Fruit fly (Drosophila melanogaster) whole organism, pupa: ENCODE data around the gene CG32373.

Experiments used
- CG10348 ChIP-seq: fragments of 200-800 bp; sonication (Bioruptor generic); IDR thresholded peaks from 2 replicates; pipeline ENCODE4 v1.3.6; 2022; ENCODE audit warnings: missing biosample characterization, missing genetic modification characterization
- CG12605 ChIP-seq: fragments of 200-800 bp; sonication (Bioruptor generic); IDR thresholded peaks from 2 replicates; pipeline ENCODE4 v1.3.6; 2022; ENCODE audit warnings: missing biosample characterization, missing genetic modification characterization
- CG13204 ChIP-seq: fragments of 200-800 bp; sonication (Bioruptor generic); optimal IDR thresholded peaks from 2 replicates; lab custom pipeline; 2018; ENCODE audit warnings: missing biosample characterization, mild to moderate bottlenecking, missing genetic modification characterization, moderate library complexity
- CG14655 ChIP-seq: fragments of 200-800 bp; sonication (Bioruptor generic); optimal IDR thresholded peaks from 3 replicates; lab custom pipeline; 2017; ENCODE audit warnings: mild to moderate bottlenecking, missing biosample characterization, missing genetic modification reagents, missing genetic modification characterization
- CG15710 ChIP-seq: fragments of 200-800 bp; sonication (Bioruptor generic); optimal IDR thresholded peaks from 2 replicates; lab custom pipeline; 2018; ENCODE audit warnings: missing biosample characterization, mild to moderate bottlenecking, missing genetic modification characterization, moderate library complexity
- CG17806 ChIP-seq: fragments of 200-800 bp; sonication (Bioruptor generic); optimal IDR thresholded peaks from 2 replicates; lab custom pipeline; 2018; ENCODE audit warnings: missing biosample characterization, mild to moderate bottlenecking, missing genetic modification characterization, moderate library complexity
- CG32121 ChIP-seq: fragments of 200-800 bp; sonication (Bioruptor generic); IDR thresholded peaks from 2 replicates; pipeline ENCODE4 v1.3.6; 2022; ENCODE audit warnings: missing biosample characterization, missing genetic modification characterization
- CG34367 ChIP-seq: fragments of 200-800 bp; sonication (Bioruptor generic); optimal IDR thresholded peaks from 2 replicates; lab custom pipeline; 2018; ENCODE audit warnings: missing biosample characterization, mild to moderate bottlenecking, missing genetic modification characterization
- CG4496 ChIP-seq: fragments of 200-800 bp; sonication (Bioruptor generic); IDR thresholded peaks from 3 replicates; pipeline ENCODE4 v1.3.6; 2022; ENCODE audit warnings: missing biosample characterization, missing genetic modification characterization
- CG8159 ChIP-seq: fragments of 200-800 bp; sonication (Bioruptor generic); optimal IDR thresholded peaks from 3 replicates; lab custom pipeline; 2018; ENCODE audit warnings: missing biosample characterization, mild to moderate bottlenecking, missing genetic modification characterization, moderate library complexity
- CG8301 ChIP-seq: fragments of 200-800 bp; sonication (Bioruptor generic); optimal IDR thresholded peaks from 2 replicates; lab custom pipeline; 2018; ENCODE audit warnings: missing biosample characterization, mild to moderate bottlenecking, missing genetic modification characterization
- CG9948 ChIP-seq: fragments of 200-800 bp; sonication (Bioruptor generic); optimal IDR thresholded peaks from 2 replicates; lab custom pipeline; 2018; ENCODE audit warnings: missing biosample characterization, mild to moderate bottlenecking, missing genetic modification characterization, moderate library complexity
- D1 ChIP-seq: fragments of 200-800 bp; sonication (Bioruptor generic); optimal IDR thresholded peaks from 2 replicates; lab custom pipeline; 2018; ENCODE audit warnings: missing biosample characterization, mild to moderate bottlenecking, missing genetic modification characterization, moderate library complexity
- EcR ChIP-seq: fragments of 200-800 bp; sonication (Bioruptor generic); optimal IDR thresholded peaks from 3 replicates; lab custom pipeline; 2019; ENCODE audit warnings: missing biosample characterization, missing genetic modification characterization, mild to moderate bottlenecking, moderate library complexity, missing genetic modification reagents
- Ets98B ChIP-seq: fragments of 200-800 bp; sonication (Bioruptor generic); IDR thresholded peaks from 2 replicates; pipeline ENCODE4 v1.3.6; 2022; ENCODE audit warnings: missing biosample characterization, missing genetic modification characterization
- Pif1A ChIP-seq: fragments of 200-800 bp; sonication (Bioruptor generic); optimal IDR thresholded peaks from 3 replicates; lab custom pipeline; 2016; ENCODE audit warnings: missing biosample characterization, missing genetic modification characterization
- Pif1B ChIP-seq: fragments of 200-800 bp; sonication (Bioruptor generic); optimal IDR thresholded peaks from 3 replicates; lab custom pipeline; 2016; ENCODE audit warnings: missing biosample characterization, missing genetic modification characterization
- Snoo ChIP-seq: fragments of 200-800 bp; sonication (Bioruptor generic); optimal IDR thresholded peaks from 3 replicates; lab custom pipeline; 2017; ENCODE audit warnings: missing biosample characterization, mild to moderate bottlenecking, missing genetic modification characterization, inconsistent platforms
- fd96Ca ChIP-seq: fragments of 200-800 bp; sonication (Bioruptor generic); IDR thresholded peaks from 3 replicates; pipeline ENCODE4 v1.3.6; 2022; ENCODE audit warnings: missing biosample characterization, missing genetic modification characterization
- gl ChIP-seq: fragments of 200-800 bp; sonication (Bioruptor generic); optimal IDR thresholded peaks from 2 replicates; lab custom pipeline; 2018; ENCODE audit warnings: missing biosample characterization, mild to moderate bottlenecking, missing genetic modification characterization
- rn ChIP-seq: fragments of 200-800 bp; sonication (Bioruptor generic); IDR thresholded peaks from 2 replicates; pipeline ENCODE4 v1.3.6; 2022; ENCODE audit warnings: missing biosample characterization, missing genetic modification characterization

Gene CG32373

DNA sequence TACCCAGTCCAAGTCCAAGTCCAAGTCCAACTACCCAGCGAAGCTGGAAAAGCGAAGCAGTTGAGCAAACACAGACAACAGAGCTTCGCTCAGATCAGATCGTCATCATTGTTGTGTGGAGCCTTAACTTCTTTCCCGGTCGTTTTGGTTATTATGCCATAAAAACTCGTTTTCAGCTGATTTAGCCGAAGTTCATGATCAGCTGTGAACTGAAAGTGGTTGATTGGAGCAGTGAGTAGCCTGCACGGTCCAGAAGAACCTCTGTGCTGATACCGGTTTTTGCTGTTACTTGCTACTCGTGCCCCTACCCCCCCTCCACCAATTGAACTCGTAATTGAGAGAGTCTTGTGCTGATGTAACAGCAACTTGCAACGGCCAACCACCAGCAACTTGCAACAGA is 39.8 kb upstream of the CG32373 start:
- no peak for TF ChIP-seq CG12605 (GFP tag; lab: Robert Waterston, UW)
- TF ChIP-seq EcR: peak; percentile 75
- no peak for TF ChIP-seq Pif1A
- no peak for TF ChIP-seq CG13204 (GFP tag; lab: Kevin White, UChicago)
- no peak for TF ChIP-seq fd96Ca
- no peak for TF ChIP-seq Pif1B (GFP tag; lab: Kevin White, UChicago)
- TF ChIP-seq CG15710 (tag; lab: Kevin White, UChicago): no peak
- TF ChIP-seq D1 (tag; lab: Kevin White, UChicago): no peak
- TF ChIP-seq, all 21 proteins: peak for 1

- TF ChIP-seq CG4496 (GFP tag; lab: Robert Waterston, UW) (peak; percentile 88), CG8159 (tag; lab: Kevin White, UChicago) (peak; percentile 54), fd96Ca (peak; percentile 65; the same call in 2 of the 3 replicates), rn (GFP tag; lab: Robert Waterston, UW) (peak; percentile 69; the same call in 1 of the 2 replicates), CG15710 (tag; lab: Kevin White, UChicago) (peak; percentile 62), CG32121 (GFP tag; lab: Robert Waterston, UW) (peak; percentile 86), EcR (no peak), gl (tag; lab: Kevin White, UChicago) (no peak), CG9948 (tag; lab: Kevin White, UChicago) (peak; percentile 73), Ets98B (GFP tag; lab: Robert Waterston, UW) (peak; percentile 86), CG13204 (GFP tag; lab: Kevin White, UChicago) (no peak), CG12605 (GFP tag; lab: Robert Waterston, UW) (0 out of 2 replicates have a peak, but pooled peaks have one; percentile 22), CG17806 (peak; percentile 76), CG10348 (no peak), CG14655 (peak; percentile 87), CG34367 (tag; lab: Kevin White, UChicago) (peak; percentile 59), Pif1B (GFP tag; lab: Kevin White, UChicago) (peak; percentile 60), CG8301 (peak; percentile 83), Snoo (tag; lab: Kevin White, UChicago) (peak; percentile 1), Pif1A (peak; percentile 65), D1 (tag; lab: Kevin White, UChicago) (no peak)
- TF ChIP-seq, all 21 proteins: peak for 16
These were observed 39.1 kb upstream of the CG32373 start for dm6 chr3L:7611229-7611628.

DNA sequence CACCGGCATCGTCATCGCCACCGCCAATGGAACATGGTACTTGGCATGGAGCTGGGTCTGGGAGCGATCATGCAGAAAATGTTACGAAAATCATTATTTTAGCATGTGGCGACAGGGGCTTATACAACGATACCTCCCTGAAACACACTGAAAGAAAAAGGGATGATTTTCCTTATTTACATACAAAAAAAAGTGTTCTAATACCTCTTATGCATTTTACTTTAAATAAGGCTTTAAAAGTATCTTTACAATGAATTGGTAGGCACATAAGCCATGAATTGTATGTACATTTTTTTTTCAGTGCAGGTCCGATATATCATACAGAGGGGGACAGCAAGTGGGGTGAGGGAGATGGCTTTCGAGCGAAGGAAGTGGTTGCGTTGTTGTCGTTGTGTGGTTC is 36.1 kb upstream of the CG32373 start:
- TF ChIP-seq CG14655 (peak; percentile 55), Ets98B (GFP tag; lab: Robert Waterston, UW) (peak; percentile 35; the same call in 1 of the 2 replicates), CG10348 (0 out of 2 replicates have a peak, but pooled peaks have one; percentile 11), gl (tag; lab: Kevin White, UChicago) (peak; percentile 22), CG17806 (peak; percentile 75), CG9948 (tag; lab: Kevin White, UChicago) (peak; percentile 73), Snoo (tag; lab: Kevin White, UChicago) (peak; percentile 56), CG4496 (GFP tag; lab: Robert Waterston, UW) (peak; percentile 70; the same call in 2 of the 3 replicates), EcR (no peak), Pif1B (GFP tag; lab: Kevin White, UChicago) (peak; percentile 49), CG8301 (peak; percentile 57), fd96Ca (no peak), CG13204 (GFP tag; lab: Kevin White, UChicago) (peak; percentile 19), rn (GFP tag; lab: Robert Waterston, UW) (no peak), D1 (tag; lab: Kevin White, UChicago) (no peak), CG8159 (tag; lab: Kevin White, UChicago) (peak; percentile 75), Pif1A (peak; percentile 68), CG32121 (GFP tag; lab: Robert Waterston, UW) (0 out of 2 replicates have a peak, but pooled peaks have one; percentile 35), CG15710 (tag; lab: Kevin White, UChicago) (peak; percentile 63), CG34367 (tag; lab: Kevin White, UChicago) (peak; percentile 46), CG12605 (GFP tag; lab: Robert Waterston, UW) (0 out of 2 replicates have a peak, but pooled peaks have one; percentile 38)

- peak; percentile 60 for TF ChIP-seq CG8301
- TF ChIP-seq CG10348: no peak
- peak; percentile 56 for TF ChIP-seq CG14655
- TF ChIP-seq CG4496 (GFP tag; lab: Robert Waterston, UW): peak; percentile 80
- TF ChIP-seq CG32121 (GFP tag; lab: Robert Waterston, UW): peak; percentile 86
- no peak for TF ChIP-seq CG13204 (GFP tag; lab: Kevin White, UChicago)
- no peak for TF ChIP-seq EcR
- peak; percentile 16 for TF ChIP-seq CG17806
- TF ChIP-seq CG15710 (tag; lab: Kevin White, UChicago): no peak
- TF ChIP-seq CG12605 (GFP tag; lab: Robert Waterston, UW): peak; percentile 73
- peak; percentile 78 for TF ChIP-seq fd96Ca
- TF ChIP-seq Pif1B (GFP tag; lab: Kevin White, UChicago): no peak
- peak; percentile 40 for TF ChIP-seq Pif1A
- TF ChIP-seq Ets98B (GFP tag; lab: Robert Waterston, UW): peak; percentile 53
- TF ChIP-seq CG8159 (tag; lab: Kevin White, UChicago): peak; percentile 0
These were observed 32.8 kb upstream of the CG32373 start for dm6 chr3L:7617436-7617979.

- TF ChIP-seq fd96Ca: no peak
- TF ChIP-seq CG4496 (GFP tag; lab: Robert Waterston, UW): no peak
- no peak for TF ChIP-seq gl (tag; lab: Kevin White, UChicago)
- no peak for TF ChIP-seq Snoo (tag; lab: Kevin White, UChicago)
- TF ChIP-seq Pif1A: no peak
- no peak for TF ChIP-seq CG8159 (tag; lab: Kevin White, UChicago)
- no peak for TF ChIP-seq CG17806
- TF ChIP-seq Pif1B (GFP tag; lab: Kevin White, UChicago): no peak
- TF ChIP-seq rn (GFP tag; lab: Robert Waterston, UW): no peak
- TF ChIP-seq CG15710 (tag; lab: Kevin White, UChicago): no peak
- TF ChIP-seq CG13204 (GFP tag; lab: Kevin White, UChicago): no peak
- TF ChIP-seq CG8301: no peak
- no peak for TF ChIP-seq CG9948 (tag; lab: Kevin White, UChicago)
- TF ChIP-seq CG10348: no peak
- no peak for TF ChIP-seq CG32121 (GFP tag; lab: Robert Waterston, UW)
- TF ChIP-seq, all 21 proteins: peak for 0
These were observed 25.8 kb upstream of the CG32373 start for dm6 chr3L:7624561-7624960.
